Fruit fly (Drosophila melanogaster): ENCODE measurements around the gene CG7990.

Gene CG7990

dm6 chrX:19211982-19212381, 10.2 kb upstream of the CG7990 start, which contains the start of gene CG14195:
CG14195 (minus strand) TSS chrX:19212082.
- TF ChIP-seq CG9139 (GFP tag; optimal IDR thresholded peaks at IDR 0.05) (no peak), net (GFP tag; optimal IDR thresholded peaks at IDR 0.05) (no peak), CG10631 (GFP tag; optimal IDR thresholded peaks at IDR 0.05) (no peak), Ets21C (GFP tag; optimal IDR thresholded peaks at IDR 0.05) (no peak), CG8319 (GFP tag; optimal IDR thresholded peaks at IDR 0.05) (no peak), fd85E (GFP tag; optimal IDR thresholded peaks at IDR 0.05) (no peak), CG6792 (GFP tag; optimal IDR thresholded peaks at IDR 0.05) (no peak), Blimp-1 (GFP tag; optimal IDR thresholded peaks at IDR 0.05) (no peak), dac (GFP tag; optimal IDR thresholded peaks at IDR 0.05) (no peak), vri (GFP tag; optimal IDR thresholded peaks at IDR 0.05) (no peak), Gug (GFP tag; IDR thresholded peaks at IDR 0.05) (no peak), CG6163 (GFP tag; IDR thresholded peaks at IDR 0.05) (no peak), Hr4 (GFP tag; optimal IDR thresholded peaks at IDR 0.05) (no peak), Sox15 (GFP tag; optimal IDR thresholded peaks at IDR 0.05) (no peak), CG31627 (GFP tag; optimal IDR thresholded peaks at IDR 0.05) (no peak), CG11902 (GFP tag; optimal IDR thresholded peaks at IDR 0.05) (no peak), Met (GFP tag; optimal IDR thresholded peaks at IDR 0.05) (no peak)

dm6 chrX:19208014-19208413, 6.2 kb upstream of the CG7990 start, which contains the start of gene Ulp1:
Ulp1 (minus strand) TSS chrX:19208187.
- TF ChIP-seq CG6854 (GFP tag; optimal IDR thresholded peaks at IDR 0.05) (peak; percentile 17), Lpt (GFP tag; optimal IDR thresholded peaks at IDR 0.05) (no peak), CG31627 (GFP tag; optimal IDR thresholded peaks at IDR 0.05) (peak; percentile 2), CG15336 (GFP tag; IDR thresholded peaks at IDR 0.05) (0 out of 2 replicates have a peak, but pooled peaks have one; percentile 15), Sox102F (GFP tag; optimal IDR thresholded peaks at IDR 0.05) (no peak), Sox14 (GFP tag; optimal IDR thresholded peaks at IDR 0.05) (peak; percentile 51)

- no peak for TF ChIP-seq OdsH (GFP tag; optimal IDR thresholded peaks at IDR 0.05)
- TF ChIP-seq CG1621 (tag; optimal IDR thresholded peaks at IDR 0.05): peak; percentile 53
- no peak for TF ChIP-seq Smox (GFP tag; optimal IDR thresholded peaks at IDR 0.05)
- no peak for TF ChIP-seq CG3032 (tag; optimal IDR thresholded peaks at IDR 0.05)
- TF ChIP-seq esn (GFP tag; optimal IDR thresholded peaks at IDR 0.05): no peak
- no peak for TF ChIP-seq CG9139 (GFP tag; optimal IDR thresholded peaks at IDR 0.05)
- TF ChIP-seq fd59A (GFP tag; optimal IDR thresholded peaks at IDR 0.05): no peak
- TF ChIP-seq ss (GFP tag; optimal IDR thresholded peaks at IDR 0.05): peak in 1 of 2 experiments; percentile 9
- TF ChIP-seq CG6792 (GFP tag; optimal IDR thresholded peaks at IDR 0.05): no peak
- TF ChIP-seq topi (GFP tag; optimal IDR thresholded peaks at IDR 0.05): no peak
- peak; percentile 75 for TF ChIP-seq Sox14 (GFP tag; optimal IDR thresholded peaks at IDR 0.05)
- TF ChIP-seq fkh (GFP tag; optimal IDR thresholded peaks at IDR 0.05): peak; percentile 68
- TF ChIP-seq dac (GFP tag; optimal IDR thresholded peaks at IDR 0.05): no peak
- no peak for TF ChIP-seq fd85E (GFP tag; optimal IDR thresholded peaks at IDR 0.05)
- TF ChIP-seq Hr38 (GFP tag; optimal IDR thresholded peaks at IDR 0.05): no peak
- TF ChIP-seq Hr39 (GFP tag; optimal IDR thresholded peaks at IDR 0.05): no peak
- TF ChIP-seq dsx (GFP tag; optimal IDR thresholded peaks at IDR 0.05; ENCODE audit: poor library complexity, severe bottlenecking): no peak
- TF ChIP-seq CG6163 (GFP tag; IDR thresholded peaks at IDR 0.05): peak; percentile 39; the same call in 2 of the 3 replicates
- no peak for TF ChIP-seq CG6854 (GFP tag; optimal IDR thresholded peaks at IDR 0.05)
- TF ChIP-seq CG7368 (GFP tag; optimal IDR thresholded peaks at IDR 0.05): no peak
- no peak for TF ChIP-seq eg (GFP tag; IDR thresholded peaks at IDR 0.05)
Measured at dm6 chrX:19193336-19193735, 8.4 kb downstream of the CG7990 start, which contains the start of the genes CG7914 and CG14194. CG7914 (minus strand) TSS chrX:19193448. CG14194 (plus strand) TSS chrX:19193555.

dm6 chrX:19191597-19191996, 10.2 kb downstream of the CG7990 start:
- TF ChIP-seq Sox14 (GFP tag; optimal IDR thresholded peaks at IDR 0.05) (no peak), fd59A (GFP tag; optimal IDR thresholded peaks at IDR 0.05) (no peak), Ets96B (tag; optimal IDR thresholded peaks at IDR 0.05) (no peak), dac (GFP tag; optimal IDR thresholded peaks at IDR 0.05) (no peak), CG6808 (GFP tag; optimal IDR thresholded peaks at IDR 0.05) (no peak), CG1621 (tag; optimal IDR thresholded peaks at IDR 0.05) (no peak), acj6 (GFP tag; optimal IDR thresholded peaks at IDR 0.05) (no peak), CG7368 (GFP tag; optimal IDR thresholded peaks at IDR 0.05) (no peak), Sox15 (GFP tag; optimal IDR thresholded peaks at IDR 0.05) (no peak), Ets21C (GFP tag; optimal IDR thresholded peaks at IDR 0.05) (no peak), CG31627 (GFP tag; optimal IDR thresholded peaks at IDR 0.05) (no peak), net (GFP tag; optimal IDR thresholded peaks at IDR 0.05) (no peak), Blimp-1 (GFP tag; optimal IDR thresholded peaks at IDR 0.05) (no peak)
